Fruit fly (Drosophila melanogaster) whole organism: ENCODE data around the gene Sbat.

Experiments
- CG8478 ChIP-seq: fragments of >200 bp; optimal IDR thresholded peaks from 2 replicates; lab custom pipeline; 2018; ENCODE audit warnings: inconsistent platforms
- Dll ChIP-seq: fragments of >200 bp; optimal IDR thresholded peaks from 2 replicates; lab custom pipeline; 2017
- pan ChIP-seq: fragments of >200 bp; optimal IDR thresholded peaks from 2 replicates; lab custom pipeline; 2017
- psq ChIP-seq: fragments of >200 bp; optimal IDR thresholded peaks from 2 replicates; lab custom pipeline; 2017
- usp ChIP-seq: fragments of >200 bp; optimal IDR thresholded peaks from 2 replicates; lab custom pipeline; 2017; ENCODE audit warnings: missing biosample characterization, missing genetic modification characterization, mixed read lengths

DNA sequence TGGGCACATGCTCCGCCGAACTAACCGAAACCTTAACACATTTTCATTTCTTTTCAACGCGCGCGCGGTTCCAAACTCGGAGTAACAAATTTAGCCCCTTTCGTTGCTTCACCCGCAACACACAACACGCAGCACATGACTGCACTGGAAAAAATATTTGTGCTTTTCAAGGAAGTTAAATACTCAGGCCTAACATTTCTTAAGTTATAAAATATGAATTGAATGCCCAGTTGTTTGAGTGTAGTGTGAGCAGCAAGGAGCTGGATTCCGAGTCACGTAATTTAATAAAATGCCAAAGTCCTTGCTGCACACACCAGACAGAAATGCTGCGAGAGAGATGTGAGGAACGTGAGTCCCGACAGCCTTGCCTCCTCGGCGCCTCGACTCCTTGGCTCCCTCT, 23.3 kb downstream of the Sbat start:
- TF ChIP-seq CG8478 = no peak
- no peak for TF ChIP-seq psq (lab: Kevin White, UChicago)
- TF ChIP-seq usp (GFP tag; lab: Kevin White, UChicago) = no peak
- no peak for TF ChIP-seq Dll
- no peak for TF ChIP-seq pan (lab: Kevin White, UChicago)
